Worm (Caenorhabditis elegans) whole organism, L4 larva: ENCODE data around the gene R04B5.11.

Experiments
- duxl-1 ChIP-seq: sonication (generic microtip); optimal IDR thresholded peaks from 2 replicates; lab custom pipeline; 2016; ENCODE audit warnings: mild to moderate bottlenecking, missing genetic modification characterization, moderate library complexity, missing compliant biosample characterization; ENCODE audit not compliant: poor library complexity
- egl-27 ChIP-seq: sonication (generic microtip); optimal IDR thresholded peaks from 3 replicates; lab custom pipeline; 2017; ENCODE audit warnings: missing biosample characterization, missing genetic modification reagents, missing genetic modification characterization
- jun-1 ChIP-seq: fragments of 150-350 bp; optimal IDR thresholded peaks from 2 replicates; lab custom pipeline; 2014; ENCODE audit warnings: missing biosample characterization, missing genetic modification reagents, missing genetic modification characterization
- lin-15B ChIP-seq: fragments of 150-350 bp; sonication (generic microtip); optimal IDR thresholded peaks from 3 replicates; lab custom pipeline; 2014; ENCODE audit warnings: missing biosample characterization, missing genetic modification characterization
- madf-5 ChIP-seq, 2 experiments: fragments of 200-800 bp; sonication (Bioruptor generic); IDR thresholded peaks; 2 replicates each; pipeline ENCODE4 v1.3.6; 2022; ENCODE audit warnings: missing compliant biosample characterization in 2 of 2, missing genetic modification characterization in 2 of 2
- nhr-6 ChIP-seq: fragments of 150-350 bp; optimal IDR thresholded peaks from 2 replicates; lab custom pipeline; 2014; ENCODE audit warnings: missing biosample characterization, missing genetic modification characterization
- rbr-2 ChIP-seq: sonication (generic microtip); optimal IDR thresholded peaks from 2 replicates; lab custom pipeline; 2016; ENCODE audit warnings: missing genotype, missing genetic modification characterization, missing compliant biosample characterization
- unc-39 ChIP-seq: sonication (generic microtip); optimal IDR thresholded peaks from 2 replicates; lab custom pipeline; 2017; ENCODE audit warnings: missing biosample characterization, missing genetic modification characterization

- TF ChIP-seq lin-15B (tag; lab: Kevin White, UChicago) (no peak), nhr-6 (tag; lab: Kevin White, UChicago) (no peak), rbr-2 (tag; lab: Kevin White, UChicago) (no peak), madf-5 (GFP tag; IDR thresholded peaks at IDR 0.05; lab: Robert Waterston, UW) (no peak), egl-27 (no peak), unc-39 (no peak), duxl-1 (no peak), jun-1 (tag; lab: Kevin White, UChicago) (no peak)
Observed at ce11 chrV:10070541-10070940, 20.5 kb downstream of the R04B5.11 start, which contains the start of gene nhr-192.
